Fruit fly (Drosophila melanogaster) whole organism, prepupa: ENCODE data around the gene CG14689.

ENCODE experiments used
- Blimp-1 ChIP-seq: fragments of 200-800 bp; sonication (Bioruptor generic); optimal IDR thresholded peaks from 3 replicates; lab custom pipeline; 2017; ENCODE audit warnings: missing biosample characterization, missing genetic modification characterization, mild to moderate bottlenecking, moderate library complexity, missing genetic modification reagents
- CG11762 ChIP-seq: fragments of 200-800 bp; sonication (Bioruptor generic); optimal IDR thresholded peaks from 3 replicates; lab custom pipeline; 2016; ENCODE audit warnings: missing biosample characterization, missing genetic modification characterization; ENCODE audit not compliant: insufficient read depth
- CG3032 ChIP-seq: fragments of 200-800 bp; optimal IDR thresholded peaks from 2 replicates; lab custom pipeline; 2019; ENCODE audit warnings: missing biosample characterization, mild to moderate bottlenecking, missing genetic modification characterization, moderate library complexity
- CG32006 ChIP-seq: fragments of 200-800 bp; sonication (Bioruptor generic); optimal IDR thresholded peaks from 3 replicates; lab custom pipeline; 2017; ENCODE audit warnings: missing biosample characterization, mild to moderate bottlenecking, missing genetic modification characterization
- CG6163 ChIP-seq: fragments of 200-800 bp; sonication (Bioruptor generic); IDR thresholded peaks from 3 replicates; pipeline ENCODE4 v1.3.6; 2022; ENCODE audit warnings: missing biosample characterization, missing genetic modification characterization
- CG6792 ChIP-seq: fragments of 200-800 bp; sonication (Bioruptor generic); optimal IDR thresholded peaks from 3 replicates; lab custom pipeline; 2016; ENCODE audit warnings: missing biosample characterization, missing genetic modification characterization
- CG9139 ChIP-seq: fragments of 200-800 bp; sonication (Bioruptor generic); optimal IDR thresholded peaks from 3 replicates; lab custom pipeline; 2017; ENCODE audit warnings: missing biosample characterization, mild to moderate bottlenecking, missing genetic modification characterization
- Eip93F ChIP-seq: fragments of 200-800 bp; sonication (Bioruptor generic); optimal IDR thresholded peaks from 2 replicates; lab custom pipeline; 2016; ENCODE audit warnings: missing biosample characterization, mild to moderate bottlenecking, missing genetic modification characterization
- Hr4 ChIP-seq: fragments of 200-800 bp; sonication (Bioruptor generic); optimal IDR thresholded peaks from 3 replicates; lab custom pipeline; 2016; ENCODE audit warnings: missing biosample characterization, missing genetic modification characterization
- Lpt ChIP-seq: fragments of 200-800 bp; sonication (Bioruptor generic); optimal IDR thresholded peaks from 3 replicates; lab custom pipeline; 2016; ENCODE audit warnings: missing biosample characterization, missing genetic modification characterization
- Sox102F ChIP-seq: fragments of 200-800 bp; sonication (Bioruptor generic); optimal IDR thresholded peaks from 2 replicates; lab custom pipeline; 2016; ENCODE audit warnings: missing biosample characterization, mild to moderate bottlenecking, missing genetic modification characterization
- fd85E ChIP-seq: fragments of 200-800 bp; sonication (Bioruptor generic); optimal IDR thresholded peaks from 3 replicates; lab custom pipeline; 2016; ENCODE audit warnings: missing biosample characterization, missing genetic modification characterization
- net ChIP-seq: fragments of 200-800 bp; sonication (Bioruptor generic); optimal IDR thresholded peaks from 3 replicates; lab custom pipeline; 2016; ENCODE audit warnings: missing biosample characterization, missing genetic modification characterization

DNA sequence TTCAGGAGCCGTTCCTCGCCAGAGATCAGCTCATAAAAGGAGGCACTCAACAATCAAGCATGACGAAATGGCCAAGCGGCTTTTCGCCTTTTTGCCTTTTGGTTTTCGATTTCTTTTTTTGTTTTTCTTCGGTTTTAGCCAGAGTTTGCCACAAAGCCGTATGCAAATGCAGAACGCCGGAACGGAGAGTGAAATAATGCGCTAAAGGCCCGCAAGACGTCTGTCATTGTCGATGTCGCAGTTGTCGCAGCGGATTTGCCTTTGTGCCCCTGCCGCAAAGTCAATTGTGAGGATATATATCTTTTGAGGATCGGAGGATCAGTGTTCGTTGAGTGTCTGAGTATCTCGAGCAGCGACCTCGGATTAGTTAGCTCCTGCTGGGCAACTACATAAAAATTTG lies 43.1 kb downstream of the CG14689 start:
- no peak for TF ChIP-seq fd85E
- TF ChIP-seq Sox102F (GFP tag; lab: Kevin White, UChicago) = no peak
- TF ChIP-seq Lpt (GFP tag; lab: Kevin White, UChicago) = no peak
- TF ChIP-seq Eip93F (GFP tag; lab: Kevin White, UChicago) = no peak
- no peak for TF ChIP-seq CG3032 (tag; lab: Kevin White, UChicago)
- TF ChIP-seq net = no peak
- no peak for TF ChIP-seq Blimp-1 (GFP tag; lab: Kevin White, UChicago)
- TF ChIP-seq Hr4 (GFP tag; lab: Kevin White, UChicago) = no peak
- TF ChIP-seq CG32006 (GFP tag; lab: Kevin White, UChicago) = no peak
- no peak for TF ChIP-seq CG6163 (GFP tag; lab: Robert Waterston, UW)
- TF ChIP-seq CG6792 (GFP tag; lab: Kevin White, UChicago) = no peak
- TF ChIP-seq CG9139 (GFP tag; lab: Kevin White, UChicago) = no peak
- TF ChIP-seq CG11762 (GFP tag; lab: Kevin White, UChicago) = no peak
